Fruit fly (Drosophila melanogaster): ENCODE measurements around the gene CG14777.

DNA sequence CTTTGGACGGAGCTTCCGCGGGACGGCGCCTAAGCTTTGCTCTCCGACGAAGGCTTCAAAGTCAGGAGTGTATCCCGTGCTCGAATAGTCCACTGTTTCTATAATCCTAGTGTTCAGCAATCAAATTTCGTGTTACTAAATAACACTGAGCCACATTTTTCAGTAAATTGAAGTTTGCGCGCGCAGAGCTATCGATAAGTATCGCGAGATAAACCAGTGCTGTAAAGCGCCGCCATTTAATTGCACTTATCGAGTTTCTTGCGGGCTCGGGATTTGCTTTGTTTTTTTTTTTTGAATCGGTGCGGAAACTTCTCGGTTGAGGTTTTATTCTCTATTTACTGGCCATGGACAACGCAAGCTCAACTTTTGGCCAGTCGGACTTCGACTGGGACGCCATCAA is 10.9 kb downstream of the CG14777 start, which contains the start of the genes Rab27 and mei-38:
- TF ChIP-seq rn (GFP tag; IDR thresholded peaks at IDR 0.05) (no peak), CG12605 (GFP tag; IDR thresholded peaks at IDR 0.05) (no peak), fd96Ca (GFP tag; IDR thresholded peaks at IDR 0.05) (no peak), CG13204 (GFP tag; optimal IDR thresholded peaks at IDR 0.05) (no peak), EcR (GFP tag; optimal IDR thresholded peaks at IDR 0.05) (no peak), CG8301 (tag; optimal IDR thresholded peaks at IDR 0.05) (no peak), gl (tag; optimal IDR thresholded peaks at IDR 0.05) (no peak), Pif1A (GFP tag; optimal IDR thresholded peaks at IDR 0.05) (no peak), CG34367 (tag; optimal IDR thresholded peaks at IDR 0.05) (no peak)

Data from whole organism, pupa.